Worm (Caenorhabditis elegans): ENCODE data around the gene Y45F10D.7.

The Y45F10D.7 gene

DNA sequence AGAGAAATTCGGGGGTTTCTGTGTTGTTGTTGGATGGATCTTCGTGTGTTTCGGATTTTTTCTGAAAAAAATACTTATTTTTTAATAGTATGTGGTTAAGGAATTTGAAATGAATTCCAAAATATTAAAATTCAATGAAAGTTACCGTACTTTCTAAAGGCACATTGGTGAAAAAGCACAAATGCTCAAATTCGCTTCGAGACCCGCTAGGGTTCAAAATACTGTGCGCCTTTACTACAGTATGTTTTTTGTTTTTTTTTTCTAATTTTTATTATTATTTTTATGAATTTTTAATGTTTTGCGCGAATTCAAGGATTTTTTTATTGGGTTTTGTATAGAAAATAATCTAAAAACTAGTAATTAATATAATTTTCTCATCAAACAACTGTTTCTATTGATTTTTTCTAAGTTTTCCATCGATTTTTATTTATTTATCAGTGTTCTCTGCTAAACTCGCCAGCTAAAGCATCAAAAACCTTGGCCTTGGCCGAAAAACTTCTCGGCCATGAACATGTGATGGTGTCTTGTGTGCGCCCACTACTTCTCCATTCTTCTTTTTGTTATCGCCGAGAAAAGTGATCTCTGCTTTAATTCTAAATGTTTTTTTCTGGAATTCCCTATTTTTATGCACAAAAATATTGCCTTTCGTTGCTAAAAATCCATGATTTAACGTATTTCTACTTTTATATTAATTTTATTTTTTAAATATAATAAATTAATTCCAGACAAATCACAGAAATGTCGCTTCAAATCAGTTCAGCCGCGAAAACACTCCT, 5.3 kb upstream of the Y45F10D.7 start, which contains the start of gene iscu-1:
Gene iscu-1, plus strand, starts transcription at position 726 of the 776 bp plus-strand sequence.
- no peak for TF ChIP-seq dao-5 (tag; optimal IDR thresholded peaks at IDR 0.05)
- no peak for TF ChIP-seq him-1 (tag; optimal IDR thresholded peaks at IDR 0.05)
- TF ChIP-seq W03F9.2 (tag; optimal IDR thresholded peaks at IDR 0.05) = peak; percentile 29

ce11 chrIV:13784774-13785173, 3.9 kb upstream of the Y45F10D.7 start:
- TF ChIP-seq W03F9.2 (tag; optimal IDR thresholded peaks at IDR 0.05) = no peak
- TF ChIP-seq dao-5 (tag; optimal IDR thresholded peaks at IDR 0.05) = no peak
- no peak for TF ChIP-seq him-1 (tag; optimal IDR thresholded peaks at IDR 0.05)

DNA sequence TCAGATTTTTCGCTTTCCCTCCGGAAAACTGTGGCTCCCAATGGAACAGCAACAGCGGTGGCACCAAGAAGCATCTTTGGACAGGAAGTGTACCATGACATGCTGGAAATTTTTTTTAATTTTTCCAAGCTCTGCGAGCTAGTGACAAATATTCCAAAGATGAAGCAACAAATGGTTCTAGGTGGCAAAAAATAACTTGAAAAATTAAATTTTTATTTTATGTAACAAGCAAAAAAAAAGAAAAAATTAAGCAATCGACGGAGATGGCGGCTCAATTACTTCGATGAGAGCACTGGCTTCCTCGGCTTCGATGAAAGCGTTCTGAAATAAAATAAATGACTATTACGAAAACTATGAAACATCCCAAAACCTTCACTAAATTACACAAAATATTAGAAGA, 3.2 kb upstream of the Y45F10D.7 start, which contains the start of gene lact-9:
Gene lact-9, minus strand, starts transcription at position 101 of the 400 bp plus-strand sequence.
- TF ChIP-seq dao-5 (tag; optimal IDR thresholded peaks at IDR 0.05) (no peak), him-1 (tag; optimal IDR thresholded peaks at IDR 0.05) (no peak), W03F9.2 (tag; optimal IDR thresholded peaks at IDR 0.05) (no peak)

DNA sequence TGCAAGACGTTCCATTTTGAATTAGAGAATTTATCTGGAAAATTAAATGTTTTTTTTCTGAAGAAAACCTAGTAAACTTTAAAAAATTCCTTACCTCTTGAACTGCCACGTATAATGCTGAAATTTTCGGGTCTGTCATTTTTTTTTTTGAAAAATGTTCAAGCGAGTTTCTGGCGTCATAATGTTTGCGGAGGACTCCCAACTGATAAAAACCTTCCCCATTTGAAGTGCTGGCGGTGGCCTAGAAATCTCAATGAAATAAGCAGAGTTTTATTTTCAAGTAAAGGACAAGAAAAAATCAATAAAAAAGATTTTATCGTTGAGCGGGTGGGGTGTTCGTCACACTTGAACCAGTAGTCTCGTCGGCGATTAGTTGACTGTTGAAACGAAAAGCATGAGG, 2.0 kb upstream of the Y45F10D.7 start, which contains the start of gene icap-1:
Gene icap-1, minus strand, starts transcription at position 272 of the 400 bp plus-strand sequence.
- TF ChIP-seq W03F9.2 (tag; optimal IDR thresholded peaks at IDR 0.05) (no peak), him-1 (tag; optimal IDR thresholded peaks at IDR 0.05) (no peak), dao-5 (tag; optimal IDR thresholded peaks at IDR 0.05) (no peak)

- TF ChIP-seq dao-5 (tag; optimal IDR thresholded peaks at IDR 0.05) (no peak), W03F9.2 (tag; optimal IDR thresholded peaks at IDR 0.05) (no peak), him-1 (tag; optimal IDR thresholded peaks at IDR 0.05) (no peak)
Measured at ce11 chrIV:13795249-13795909, 6.7 kb downstream of the Y45F10D.7 start.

ce11 chrIV:13797859-13798374, 9.2 kb downstream of the Y45F10D.7 start, which contains the start of gene Y45F10D.6:
Gene Y45F10D.6, minus strand, starts transcription at chrIV:13797909.
- no peak for TF ChIP-seq dao-5 (tag; optimal IDR thresholded peaks at IDR 0.05)
- no peak for TF ChIP-seq W03F9.2 (tag; optimal IDR thresholded peaks at IDR 0.05)

DNA sequence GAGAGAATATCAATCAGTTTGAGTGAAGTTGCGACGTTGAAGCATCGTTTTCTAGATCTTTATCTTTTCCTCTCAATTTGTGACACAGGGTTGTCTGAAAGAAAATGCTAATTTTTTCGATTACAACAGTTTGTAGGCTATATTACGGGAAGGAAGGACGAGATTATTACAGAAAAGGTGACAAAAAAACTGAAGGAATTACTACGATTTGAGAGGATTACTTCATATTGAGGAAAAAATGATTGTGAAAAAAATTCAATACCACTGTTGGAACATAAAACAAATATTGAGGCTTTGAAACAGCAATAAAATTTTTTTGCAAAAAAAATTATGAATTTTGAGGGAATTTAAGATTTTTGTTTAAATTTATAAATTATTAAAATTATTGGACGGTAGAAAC, 19.0 kb downstream of the Y45F10D.7 start, which contains the start of gene Y45F10D.14:
Gene Y45F10D.14, minus strand, starts transcription at position 101 of the 400 bp plus-strand sequence.
- TF ChIP-seq him-1 (tag; optimal IDR thresholded peaks at IDR 0.05) (no peak), W03F9.2 (tag; optimal IDR thresholded peaks at IDR 0.05) (no peak), dao-5 (tag; optimal IDR thresholded peaks at IDR 0.05) (no peak)

DNA sequence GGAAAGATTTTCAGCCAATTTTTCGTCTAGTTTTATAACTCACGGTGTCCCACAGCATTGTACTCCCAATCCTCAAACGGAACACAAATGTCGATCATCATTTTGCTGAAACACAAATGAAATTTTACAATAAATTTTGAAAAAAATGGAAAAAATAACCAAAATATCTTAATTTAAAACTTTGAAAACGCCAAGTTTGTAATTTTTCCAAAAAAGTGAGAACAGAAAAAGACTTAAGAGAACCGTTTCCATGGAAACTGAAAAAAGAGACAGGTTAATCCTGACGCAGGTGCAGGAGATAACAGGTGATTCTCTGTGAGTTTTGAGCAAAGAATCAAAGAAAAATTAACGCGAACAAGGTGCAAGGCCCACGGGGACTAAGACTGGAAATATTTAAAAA, 32.2 kb downstream of the Y45F10D.7 start, which contains the start of gene Y45F10D.15:
Gene Y45F10D.15, minus strand, starts transcription at position 101 of the 400 bp plus-strand sequence.
- no peak for TF ChIP-seq him-1 (tag; optimal IDR thresholded peaks at IDR 0.05)
- TF ChIP-seq dao-5 (tag; optimal IDR thresholded peaks at IDR 0.05) = no peak
- TF ChIP-seq W03F9.2 (tag; optimal IDR thresholded peaks at IDR 0.05) = no peak

DNA sequence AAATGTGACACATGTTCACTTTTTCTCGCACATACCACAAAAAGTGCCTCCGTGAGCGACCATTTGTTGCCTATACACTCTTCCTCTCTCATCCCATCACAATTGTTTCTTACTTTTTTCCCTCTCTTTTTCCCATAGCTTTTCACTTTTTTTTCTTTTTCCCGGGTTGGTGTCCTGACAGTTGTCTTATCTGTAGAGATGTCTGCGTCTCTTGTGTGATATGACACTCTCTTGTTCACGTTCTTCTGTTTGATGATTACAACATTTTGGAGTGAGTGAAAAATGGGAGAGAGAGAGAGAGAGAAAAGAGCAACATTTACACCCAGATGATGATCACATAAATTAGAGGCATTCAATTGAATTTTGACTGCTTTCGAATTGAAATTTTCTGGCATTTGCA, 37.7 kb downstream of the Y45F10D.7 start:
- TF ChIP-seq dao-5 (tag; optimal IDR thresholded peaks at IDR 0.05) (no peak), him-1 (tag; optimal IDR thresholded peaks at IDR 0.05) (no peak), W03F9.2 (tag; optimal IDR thresholded peaks at IDR 0.05) (peak; percentile 46)

DNA sequence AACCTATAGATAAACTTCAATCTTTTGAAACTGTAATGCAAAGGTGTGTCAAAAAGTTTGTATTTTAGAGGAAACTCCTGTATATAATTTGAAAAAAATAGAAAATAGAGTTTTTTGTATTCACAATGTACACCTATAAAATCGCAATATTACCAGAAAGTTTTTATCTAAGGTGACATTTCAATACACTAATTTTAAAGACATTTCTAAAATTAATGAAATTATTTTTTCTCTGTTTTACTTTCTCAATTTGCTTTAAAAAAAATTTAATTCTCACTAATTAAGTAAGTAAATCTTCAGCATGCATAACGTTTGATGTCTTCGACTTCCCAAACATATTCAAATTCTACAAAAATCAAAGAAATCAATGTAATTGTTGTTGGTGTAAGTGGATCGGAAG, 38.9 kb downstream of the Y45F10D.7 start, which contains the start of gene rga-5:
Gene rga-5, plus strand, starts transcription at position 301 of the 400 bp plus-strand sequence.
- no peak for TF ChIP-seq W03F9.2 (tag; optimal IDR thresholded peaks at IDR 0.05)
- TF ChIP-seq dao-5 (tag; optimal IDR thresholded peaks at IDR 0.05) = no peak
- TF ChIP-seq him-1 (tag; optimal IDR thresholded peaks at IDR 0.05) = no peak

- TF ChIP-seq dao-5 (tag; optimal IDR thresholded peaks at IDR 0.05) = no peak
- TF ChIP-seq W03F9.2 (tag; optimal IDR thresholded peaks at IDR 0.05) = no peak
- TF ChIP-seq him-1 (tag; optimal IDR thresholded peaks at IDR 0.05) = no peak
Measured at ce11 chrIV:13834394-13835129, 45.9 kb downstream of the Y45F10D.7 start.

ce11 chrIV:13836290-13836689, 47.6 kb downstream of the Y45F10D.7 start, which contains the start of gene H08M01.1:
Gene H08M01.1, minus strand, starts transcription at chrIV:13836390.
- TF ChIP-seq W03F9.2 (tag; optimal IDR thresholded peaks at IDR 0.05) (no peak), him-1 (tag; optimal IDR thresholded peaks at IDR 0.05) (no peak), dao-5 (tag; optimal IDR thresholded peaks at IDR 0.05) (no peak)

ce11 chrIV:13838296-13838695, 49.6 kb downstream of the Y45F10D.7 start:
- TF ChIP-seq him-1 (tag; optimal IDR thresholded peaks at IDR 0.05) (no peak), W03F9.2 (tag; optimal IDR thresholded peaks at IDR 0.05) (no peak), dao-5 (tag; optimal IDR thresholded peaks at IDR 0.05) (no peak)
